Fruit fly (Drosophila melanogaster) whole organism, prepupa: ENCODE results near the gene CG7101.

Experiments
- CG10669 ChIP-seq: fragments of 200-800 bp; sonication (Bioruptor generic); optimal IDR thresholded peaks from 3 replicates; lab custom pipeline; 2018; ENCODE audit warnings: missing biosample characterization, mild to moderate bottlenecking, missing genetic modification characterization, moderate library complexity
- CG11294 ChIP-seq: fragments of 200-800 bp; sonication (Bioruptor generic); IDR thresholded peaks from 2 replicates; pipeline ENCODE4 v1.3.6; 2022; ENCODE audit warnings: missing biosample characterization, missing genetic modification characterization
- CG11762 ChIP-seq: fragments of 200-800 bp; sonication (Bioruptor generic); optimal IDR thresholded peaks from 3 replicates; lab custom pipeline; 2016; ENCODE audit warnings: missing biosample characterization, missing genetic modification characterization; ENCODE audit not compliant: insufficient read depth
- CG11902 ChIP-seq: fragments of 200-800 bp; sonication (Bioruptor generic); optimal IDR thresholded peaks from 3 replicates; lab custom pipeline; 2016; ENCODE audit warnings: missing biosample characterization, missing genetic modification characterization
- CG1621 ChIP-seq: fragments of 200-800 bp; sonication (Bioruptor generic); optimal IDR thresholded peaks from 3 replicates; lab custom pipeline; 2018; ENCODE audit warnings: missing biosample characterization, mild to moderate bottlenecking, missing genetic modification characterization
- CG16779 ChIP-seq: fragments of 200-800 bp; sonication (Bioruptor generic); optimal IDR thresholded peaks from 3 replicates; lab custom pipeline; 2017; ENCODE audit warnings: missing biosample characterization, mild to moderate bottlenecking, missing genetic modification characterization
- CG3032 ChIP-seq: fragments of 200-800 bp; optimal IDR thresholded peaks from 2 replicates; lab custom pipeline; 2019; ENCODE audit warnings: missing biosample characterization, mild to moderate bottlenecking, missing genetic modification characterization, moderate library complexity
- CG31627 ChIP-seq: fragments of 200-800 bp; sonication (Bioruptor generic); optimal IDR thresholded peaks from 3 replicates; lab custom pipeline; 2016; ENCODE audit warnings: missing biosample characterization, missing genetic modification characterization
- CG32006 ChIP-seq: fragments of 200-800 bp; sonication (Bioruptor generic); optimal IDR thresholded peaks from 3 replicates; lab custom pipeline; 2017; ENCODE audit warnings: missing biosample characterization, mild to moderate bottlenecking, missing genetic modification characterization
- CG34406 ChIP-seq: fragments of 200-800 bp; sonication (Bioruptor generic); optimal IDR thresholded peaks from 3 replicates; lab custom pipeline; 2016; ENCODE audit warnings: missing biosample characterization, missing genetic modification characterization
- CG3919 ChIP-seq: fragments of 200-800 bp; sonication (Bioruptor generic); optimal IDR thresholded peaks from 3 replicates; lab custom pipeline; 2016; ENCODE audit warnings: missing biosample characterization, missing genetic modification characterization
- CG4318 ChIP-seq: fragments of 200-800 bp; sonication (Bioruptor generic); optimal IDR thresholded peaks from 3 replicates; lab custom pipeline; 2017; ENCODE audit warnings: missing biosample characterization, mild to moderate bottlenecking, missing genetic modification characterization
- CG6276 ChIP-seq: fragments of 200-800 bp; sonication (Bioruptor generic); optimal IDR thresholded peaks from 2 replicates; lab custom pipeline; 2017; ENCODE audit warnings: missing biosample characterization, mild to moderate bottlenecking, missing genetic modification characterization
- CG6792 ChIP-seq: fragments of 200-800 bp; sonication (Bioruptor generic); optimal IDR thresholded peaks from 3 replicates; lab custom pipeline; 2016; ENCODE audit warnings: missing biosample characterization, missing genetic modification characterization
- CG6808 ChIP-seq: fragments of 200-800 bp; sonication (Bioruptor generic); optimal IDR thresholded peaks from 3 replicates; lab custom pipeline; 2017; ENCODE audit warnings: missing biosample characterization, missing genetic modification characterization, mild to moderate bottlenecking, moderate library complexity, missing genetic modification reagents
- CG7368 ChIP-seq: fragments of 200-800 bp; sonication (Bioruptor generic); optimal IDR thresholded peaks from 3 replicates; lab custom pipeline; 2016; ENCODE audit warnings: missing biosample characterization, missing genetic modification characterization
- CG8119 ChIP-seq: fragments of 200-800 bp; sonication (Bioruptor generic); IDR thresholded peaks from 3 replicates; pipeline ENCODE4 v1.3.6; 2022; ENCODE audit warnings: missing biosample characterization, missing genetic modification characterization
- CG8319 ChIP-seq: fragments of 200-800 bp; sonication (Bioruptor generic); optimal IDR thresholded peaks from 3 replicates; lab custom pipeline; 2016; ENCODE audit warnings: missing biosample characterization, missing genetic modification characterization
- CG8632 ChIP-seq: fragments of 200-800 bp; sonication (Bioruptor generic); optimal IDR thresholded peaks from 3 replicates; lab custom pipeline; 2016; ENCODE audit warnings: missing biosample characterization, missing genetic modification characterization
- CG9139 ChIP-seq: fragments of 200-800 bp; sonication (Bioruptor generic); optimal IDR thresholded peaks from 3 replicates; lab custom pipeline; 2017; ENCODE audit warnings: missing biosample characterization, mild to moderate bottlenecking, missing genetic modification characterization
- Eip75B ChIP-seq: fragments of 200-800 bp; sonication (Bioruptor generic); optimal IDR thresholded peaks from 3 replicates; lab custom pipeline; 2016; ENCODE audit warnings: missing biosample characterization, missing genetic modification characterization
- Eip78C ChIP-seq: fragments of 200-800 bp; sonication (Bioruptor generic); peaks from one replicate; lab custom pipeline; 2016; ENCODE audit warnings: missing biosample characterization, missing genetic modification characterization
- Eip93F ChIP-seq: fragments of 200-800 bp; sonication (Bioruptor generic); optimal IDR thresholded peaks from 2 replicates; lab custom pipeline; 2016; ENCODE audit warnings: missing biosample characterization, mild to moderate bottlenecking, missing genetic modification characterization
- Ets21C ChIP-seq: fragments of 200-800 bp; sonication (Bioruptor generic); optimal IDR thresholded peaks from 3 replicates; lab custom pipeline; 2016; ENCODE audit warnings: missing biosample characterization, missing genetic modification characterization
- Ets96B ChIP-seq: fragments of 200-800 bp; optimal IDR thresholded peaks from 2 replicates; lab custom pipeline; 2019; ENCODE audit warnings: missing biosample characterization, mild to moderate bottlenecking, missing genetic modification characterization, moderate library complexity
- Gug ChIP-seq: fragments of 200-800 bp; sonication (Bioruptor generic); IDR thresholded peaks from 2 replicates; pipeline ENCODE4 v1.3.6; 2022; ENCODE audit warnings: missing biosample characterization, missing genetic modification characterization
- Hr38 ChIP-seq: sonication (Bioruptor generic); optimal IDR thresholded peaks from 2 replicates; lab custom pipeline; 2016; ENCODE audit warnings: missing biosample characterization, missing genetic modification characterization
- Hr39 ChIP-seq: fragments of 200-800 bp; sonication (Bioruptor generic); optimal IDR thresholded peaks from 2 replicates; lab custom pipeline; 2016; ENCODE audit warnings: missing biosample characterization, missing genetic modification characterization
- Hr4 ChIP-seq: fragments of 200-800 bp; sonication (Bioruptor generic); optimal IDR thresholded peaks from 3 replicates; lab custom pipeline; 2016; ENCODE audit warnings: missing biosample characterization, missing genetic modification characterization
- Lpt ChIP-seq: fragments of 200-800 bp; sonication (Bioruptor generic); optimal IDR thresholded peaks from 3 replicates; lab custom pipeline; 2016; ENCODE audit warnings: missing biosample characterization, missing genetic modification characterization
- Met ChIP-seq: fragments of 200-800 bp; sonication (Bioruptor generic); optimal IDR thresholded peaks from 3 replicates; lab custom pipeline; 2016; ENCODE audit warnings: missing biosample characterization, missing genetic modification characterization
- Smox ChIP-seq: fragments of 200-800 bp; sonication (Bioruptor generic); optimal IDR thresholded peaks from 3 replicates; lab custom pipeline; 2016; ENCODE audit warnings: missing biosample characterization, missing genetic modification characterization
- Sox102F ChIP-seq: fragments of 200-800 bp; sonication (Bioruptor generic); optimal IDR thresholded peaks from 2 replicates; lab custom pipeline; 2016; ENCODE audit warnings: missing biosample characterization, mild to moderate bottlenecking, missing genetic modification characterization
- Sox15 ChIP-seq: fragments of 200-800 bp; sonication (Bioruptor generic); optimal IDR thresholded peaks from 3 replicates; lab custom pipeline; 2016; ENCODE audit warnings: missing biosample characterization, missing genetic modification characterization
- achi ChIP-seq: fragments of 200-800 bp; sonication (Bioruptor generic); optimal IDR thresholded peaks from 3 replicates; lab custom pipeline; 2016; ENCODE audit warnings: missing biosample characterization, missing genetic modification characterization
- cyc ChIP-seq: fragments of 200-800 bp; sonication (Bioruptor generic); optimal IDR thresholded peaks from 3 replicates; lab custom pipeline; 2016; ENCODE audit warnings: missing biosample characterization, missing genetic modification characterization
- dsx ChIP-seq: fragments of 200-800 bp; optimal IDR thresholded peaks from 3 replicates; lab custom pipeline; 2019; ENCODE audit warnings: missing biosample characterization, mild to moderate bottlenecking, missing genetic modification characterization, moderate library complexity; ENCODE audit not compliant: poor library complexity, severe bottlenecking
- esn ChIP-seq: fragments of 200-800 bp; sonication (Bioruptor generic); optimal IDR thresholded peaks from 2 replicates; lab custom pipeline; 2016; ENCODE audit warnings: missing biosample characterization, mild to moderate bottlenecking, missing genetic modification characterization, moderate library complexity
- fd59A ChIP-seq: fragments of 200-800 bp; sonication (Bioruptor generic); optimal IDR thresholded peaks from 2 replicates; lab custom pipeline; 2017; ENCODE audit warnings: missing biosample characterization, mild to moderate bottlenecking, missing genetic modification characterization, missing genetic modification reagents
- fd85E ChIP-seq: fragments of 200-800 bp; sonication (Bioruptor generic); optimal IDR thresholded peaks from 3 replicates; lab custom pipeline; 2016; ENCODE audit warnings: missing biosample characterization, missing genetic modification characterization
- fkh ChIP-seq: fragments of 200-800 bp; sonication (Bioruptor generic); optimal IDR thresholded peaks from 3 replicates; lab custom pipeline; 2017; ENCODE audit warnings: missing biosample characterization, mild to moderate bottlenecking, missing genetic modification characterization, moderate library complexity
- lz ChIP-seq: fragments of 200-800 bp; sonication (Bioruptor generic); optimal IDR thresholded peaks from 3 replicates; lab custom pipeline; 2016; ENCODE audit warnings: missing biosample characterization, missing genetic modification characterization
- net ChIP-seq: fragments of 200-800 bp; sonication (Bioruptor generic); optimal IDR thresholded peaks from 3 replicates; lab custom pipeline; 2016; ENCODE audit warnings: missing biosample characterization, missing genetic modification characterization
- pdm3 ChIP-seq: fragments of 200-800 bp; sonication (Bioruptor generic); optimal IDR thresholded peaks from 3 replicates; lab custom pipeline; 2016; ENCODE audit warnings: missing biosample characterization, missing genetic modification characterization
- salr ChIP-seq, 2 experiments: fragments of 200-800 bp; sonication (Bioruptor generic); optimal IDR thresholded peaks; 3 replicates each; lab custom pipeline; 2016 to 2018; ENCODE audit warnings: missing biosample characterization in 2 of 2, missing genetic modification characterization in 2 of 2, mild to moderate bottlenecking in 1 of 2
- svp ChIP-seq: fragments of 200-800 bp; sonication (Bioruptor generic); peaks from one replicate; lab custom pipeline; 2016; ENCODE audit warnings: missing biosample characterization, missing genetic modification characterization
- vri ChIP-seq: fragments of 200-800 bp; sonication (Bioruptor generic); optimal IDR thresholded peaks from 3 replicates; lab custom pipeline; 2016; ENCODE audit warnings: missing biosample characterization, mild to moderate bottlenecking, missing genetic modification characterization

The CG7101 gene

dm6 chrX:18836315-18836714 lies 5.9 kb downstream of the CG7101 start (continued):
- TF ChIP-seq CG4318 (GFP tag; lab: Kevin White, UChicago) (no peak), vri (GFP tag; lab: Kevin White, UChicago) (no peak), fkh (GFP tag; lab: Kevin White, UChicago) (no peak), fd85E (GFP tag; lab: Kevin White, UChicago) (no peak), Sox102F (GFP tag; lab: Kevin White, UChicago) (no peak), CG1621 (tag; lab: Kevin White, UChicago) (peak; percentile 34), achi (GFP tag; lab: Kevin White, UChicago) (no peak), Ets21C (GFP tag; lab: Kevin White, UChicago) (no peak), CG32006 (GFP tag; lab: Kevin White, UChicago) (no peak), CG6792 (GFP tag; lab: Kevin White, UChicago) (no peak), svp (GFP tag; lab: Kevin White, UChicago) (peak; percentile 44), Eip93F (GFP tag; lab: Kevin White, UChicago) (no peak), Ets96B (tag; lab: Kevin White, UChicago) (peak; percentile 30), lz (GFP tag; lab: Kevin White, UChicago) (no peak), Smox (GFP tag; lab: Kevin White, UChicago) (no peak), net (GFP tag; lab: Kevin White, UChicago) (no peak), dsx (GFP tag; lab: Kevin White, UChicago) (peak; percentile 22), pdm3 (GFP tag; lab: Kevin White, UChicago) (no peak), CG8119 (GFP tag; lab: Robert Waterston, UW) (0 out of 3 replicates have a peak, but pooled peaks have one; percentile 14), CG11294 (GFP tag; lab: Robert Waterston, UW) (no peak), CG10669 (GFP tag; lab: Kevin White, UChicago) (peak; percentile 11), CG9139 (GFP tag; lab: Kevin White, UChicago) (no peak), Eip75B (GFP tag; lab: Kevin White, UChicago) (no peak)

dm6 chrX:18837046-18837445 lies 6.7 kb downstream of the CG7101 start:
- no peak for TF ChIP-seq Sox15 (GFP tag; lab: Kevin White, UChicago)
- no peak for TF ChIP-seq Lpt (GFP tag; lab: Kevin White, UChicago)
- TF ChIP-seq Eip78C: peak; percentile 77
- no peak for TF ChIP-seq Hr38 (GFP tag; lab: Kevin White, UChicago)
- TF ChIP-seq Sox102F (GFP tag; lab: Kevin White, UChicago): no peak
- TF ChIP-seq salr (GFP tag; optimal IDR thresholded peaks at IDR 0.05; lab: Kevin White, UChicago): no peak
- no peak for TF ChIP-seq Smox (GFP tag; lab: Kevin White, UChicago)
- TF ChIP-seq CG4318 (GFP tag; lab: Kevin White, UChicago): no peak
- peak; percentile 40 for TF ChIP-seq pdm3 (GFP tag; lab: Kevin White, UChicago)
- TF ChIP-seq CG11902 (GFP tag; lab: Kevin White, UChicago): no peak
- TF ChIP-seq cyc (GFP tag; lab: Kevin White, UChicago): no peak
- no peak for TF ChIP-seq Ets96B (tag; lab: Kevin White, UChicago)
- no peak for TF ChIP-seq CG6808 (GFP tag; lab: Kevin White, UChicago)
- peak; percentile 23 for TF ChIP-seq Eip75B (GFP tag; lab: Kevin White, UChicago)
- no peak for TF ChIP-seq Ets21C (GFP tag; lab: Kevin White, UChicago)
- TF ChIP-seq fd59A (GFP tag; lab: Kevin White, UChicago): peak; percentile 7
- no peak for TF ChIP-seq Gug (GFP tag; lab: Robert Waterston, UW)
- TF ChIP-seq CG3919: no peak
- no peak for TF ChIP-seq CG8632 (GFP tag; lab: Kevin White, UChicago)
- TF ChIP-seq Hr4 (GFP tag; lab: Kevin White, UChicago): peak; percentile 34
- no peak for TF ChIP-seq CG11294 (GFP tag; lab: Robert Waterston, UW)
- TF ChIP-seq CG6276 (GFP tag; lab: Kevin White, UChicago): no peak
- TF ChIP-seq CG32006 (GFP tag; lab: Kevin White, UChicago): peak; percentile 48
- TF ChIP-seq Hr39 (GFP tag; lab: Kevin White, UChicago): peak; percentile 17
- no peak for TF ChIP-seq CG34406 (GFP tag; lab: Kevin White, UChicago)
- TF ChIP-seq fkh (GFP tag; lab: Kevin White, UChicago): no peak
- no peak for TF ChIP-seq Met (GFP tag; lab: Kevin White, UChicago)
- TF ChIP-seq CG8319 (GFP tag; lab: Kevin White, UChicago): no peak
- no peak for TF ChIP-seq vri (GFP tag; lab: Kevin White, UChicago)
- TF ChIP-seq CG11762 (GFP tag; lab: Kevin White, UChicago): no peak
- TF ChIP-seq CG16779 (tag; lab: Kevin White, UChicago): no peak
- TF ChIP-seq CG7368: no peak
- TF ChIP-seq dsx (GFP tag; lab: Kevin White, UChicago): peak; percentile 3
- TF ChIP-seq CG3032 (tag; lab: Kevin White, UChicago): peak; percentile 36
- TF ChIP-seq CG8119 (GFP tag; lab: Robert Waterston, UW): peak; percentile 45; the same call in 2 of the 3 replicates
- TF ChIP-seq lz (GFP tag; lab: Kevin White, UChicago): peak; percentile 9
- no peak for TF ChIP-seq CG31627 (GFP tag; lab: Kevin White, UChicago)
- TF ChIP-seq esn (GFP tag; lab: Kevin White, UChicago): no peak
- TF ChIP-seq CG10669 (GFP tag; lab: Kevin White, UChicago): no peak
- no peak for TF ChIP-seq CG1621 (tag; lab: Kevin White, UChicago)
